Fruit fly (Drosophila melanogaster) whole organism, embryonic: ENCODE results near the gene kat80.

ENCODE experiments used
- ATbp ChIP-seq: fragments of 200-800 bp; sonication (Bioruptor generic); optimal IDR thresholded peaks from 2 replicates; lab custom pipeline; 2017; ENCODE audit warnings: missing biosample characterization, mild to moderate bottlenecking, missing genetic modification characterization, missing genetic modification reagents
- Aef1 ChIP-seq: fragments of 200-800 bp; sonication (Bioruptor generic); IDR thresholded peaks from 3 replicates; pipeline ENCODE4 v1.3.6; 2022; ENCODE audit warnings: missing biosample characterization, missing genetic modification characterization
- B-H1 ChIP-seq: fragments of 200-800 bp; sonication (Bioruptor generic); IDR thresholded peaks from 3 replicates; pipeline ENCODE4 v1.3.6; 2022; ENCODE audit warnings: missing biosample characterization, missing genetic modification characterization
- Bteb2 ChIP-seq: fragments of 200-800 bp; sonication (Bioruptor generic); optimal IDR thresholded peaks from 2 replicates; lab custom pipeline; 2016; ENCODE audit warnings: missing biosample characterization, missing genetic modification characterization
- CG10543 ChIP-seq: fragments of 200-800 bp; sonication (Bioruptor generic); optimal IDR thresholded peaks from 3 replicates; lab custom pipeline; 2017; ENCODE audit warnings: missing biosample characterization, mild to moderate bottlenecking, missing genetic modification characterization, moderate library complexity
- CG11456 ChIP-seq: fragments of 200-800 bp; sonication (Bioruptor generic); IDR thresholded peaks from 3 replicates; pipeline ENCODE4 v1.3.6; 2022; ENCODE audit warnings: missing biosample characterization, missing genetic modification characterization
- CG14710 ChIP-seq: fragments of 200-800 bp; sonication (Bioruptor generic); optimal IDR thresholded peaks from 3 replicates; lab custom pipeline; 2019; ENCODE audit warnings: missing biosample characterization, mild to moderate bottlenecking, missing genetic modification characterization, moderate library complexity
- CG15696 ChIP-seq: fragments of 200-800 bp; sonication (Bioruptor generic); optimal IDR thresholded peaks from 2 replicates; lab custom pipeline; 2019; ENCODE audit warnings: missing biosample characterization, mild to moderate bottlenecking, missing genetic modification characterization, moderate library complexity
- CG16813 ChIP-seq: fragments of 200-800 bp; sonication (Bioruptor generic); IDR thresholded peaks from 3 replicates; pipeline ENCODE4 v1.3.6; 2022; ENCODE audit warnings: missing biosample characterization, missing genetic modification characterization; ENCODE audit not compliant: partially characterized antibody
- CG2199 ChIP-seq: fragments of 200-800 bp; sonication (Bioruptor generic); IDR thresholded peaks from 3 replicates; pipeline ENCODE4 v1.3.6; 2022; ENCODE audit warnings: missing biosample characterization, missing genetic modification characterization
- CG3281 ChIP-seq: fragments of 200-800 bp; sonication (Bioruptor generic); optimal IDR thresholded peaks from 3 replicates; lab custom pipeline; 2017; ENCODE audit warnings: missing biosample characterization, mild to moderate bottlenecking, missing genetic modification characterization
- CG7963 ChIP-seq: fragments of 200-800 bp; sonication (Bioruptor generic); IDR thresholded peaks from 3 replicates; pipeline ENCODE4 v1.3.6; 2022; ENCODE audit warnings: missing biosample characterization, missing genetic modification characterization; ENCODE audit not compliant: partially characterized antibody
- CG7987 ChIP-seq: fragments of 200-800 bp; sonication (Bioruptor generic); optimal IDR thresholded peaks from 2 replicates; lab custom pipeline; 2018; ENCODE audit warnings: missing biosample characterization, mild to moderate bottlenecking, missing genetic modification characterization, moderate library complexity
- CG8924 ChIP-seq: fragments of 200-800 bp; optimal IDR thresholded peaks from 3 replicates; lab custom pipeline; 2019; ENCODE audit warnings: missing biosample characterization, mild to moderate bottlenecking, missing genetic modification characterization, moderate library complexity
- Deaf1 ChIP-seq: fragments of 200-800 bp; optimal IDR thresholded peaks from 3 replicates; lab custom pipeline; 2019; ENCODE audit warnings: missing biosample characterization, mild to moderate bottlenecking, missing genetic modification characterization, moderate library complexity
- Eip74EF ChIP-seq, 2 experiments: fragments of 200-800 bp in 1 of 2; fragments of >200 bp in 1 of 2; sonication (Bioruptor generic) in 1 of 2; optimal IDR thresholded peaks; 2 replicates each; lab custom pipeline; 2017 to 2019; ENCODE audit warnings: missing biosample characterization in 2 of 2, missing genetic modification characterization in 2 of 2, mild to moderate bottlenecking in 1 of 2, moderate library complexity in 1 of 2
- HmgZ ChIP-seq: fragments of 200-800 bp; sonication (Bioruptor generic); optimal IDR thresholded peaks from 2 replicates; lab custom pipeline; 2018; ENCODE audit warnings: missing biosample characterization, mild to moderate bottlenecking, missing genetic modification characterization
- Hr3 ChIP-seq: fragments of 200-800 bp; sonication (Bioruptor generic); optimal IDR thresholded peaks from 3 replicates; lab custom pipeline; 2016; ENCODE audit warnings: missing biosample characterization, missing genetic modification characterization
- Hsf ChIP-seq: fragments of 200-800 bp; sonication (Bioruptor generic); optimal IDR thresholded peaks from 3 replicates; lab custom pipeline; 2016; ENCODE audit warnings: missing biosample characterization, missing genetic modification characterization
- MESR4 ChIP-seq: fragments of 200-800 bp; sonication (Bioruptor generic); optimal IDR thresholded peaks from 2 replicates; lab custom pipeline; 2018; ENCODE audit warnings: missing biosample characterization, mild to moderate bottlenecking, missing genetic modification characterization, moderate library complexity
- MTF-1 ChIP-seq: fragments of 200-800 bp; sonication (Bioruptor generic); optimal IDR thresholded peaks from 2 replicates; lab custom pipeline; 2018; ENCODE audit warnings: missing biosample characterization, mild to moderate bottlenecking, missing genetic modification characterization, borderline replicate concordance
- Med ChIP-seq: fragments of 200-800 bp; sonication (Bioruptor generic); peaks from one replicate; lab custom pipeline; 2016; ENCODE audit warnings: missing biosample characterization, missing genetic modification characterization, mild to moderate bottlenecking, inconsistent platforms, moderate library complexity
- Mes4 ChIP-seq: fragments of 200-800 bp; sonication (Bioruptor generic); optimal IDR thresholded peaks from 2 replicates; lab custom pipeline; 2016; ENCODE audit warnings: missing biosample characterization, missing genetic modification characterization
- Rfx ChIP-seq: fragments of 200-800 bp; sonication (Bioruptor generic); IDR thresholded peaks from 2 replicates; pipeline ENCODE4 v1.3.6; 2022; ENCODE audit warnings: missing biosample characterization, missing genetic modification characterization
- Sin3A ChIP-seq: fragments of >200 bp; optimal IDR thresholded peaks from 2 replicates; lab custom pipeline; 2018
- Spps ChIP-seq: fragments of 200-800 bp; sonication (Bioruptor generic); optimal IDR thresholded peaks from 2 replicates; lab custom pipeline; 2018; ENCODE audit warnings: missing biosample characterization, mild to moderate bottlenecking, missing genetic modification characterization
- Xbp1 ChIP-seq: fragments of 200-800 bp; sonication (Bioruptor generic); optimal IDR thresholded peaks from 3 replicates; lab custom pipeline; 2016; ENCODE audit warnings: missing biosample characterization, mild to moderate bottlenecking, missing genetic modification characterization
- abd-A ChIP-seq: fragments of 200-800 bp; sonication (Bioruptor generic); optimal IDR thresholded peaks from 3 replicates; lab custom pipeline; 2019; ENCODE audit warnings: missing biosample characterization, mild to moderate bottlenecking, missing genetic modification characterization, moderate library complexity
- cg ChIP-seq: fragments of 200-800 bp; sonication (Bioruptor generic); optimal IDR thresholded peaks from 3 replicates; lab custom pipeline; 2019; ENCODE audit warnings: missing biosample characterization, mild to moderate bottlenecking, missing genetic modification characterization, moderate library complexity
- dmrt11E ChIP-seq: fragments of 200-800 bp; sonication (Bioruptor generic); optimal IDR thresholded peaks from 3 replicates; lab custom pipeline; 2018; ENCODE audit warnings: missing biosample characterization, mild to moderate bottlenecking, missing genetic modification characterization, moderate library complexity
- gcm ChIP-seq: fragments of 200-800 bp; sonication (Bioruptor generic); optimal IDR thresholded peaks from 2 replicates; lab custom pipeline; 2019; ENCODE audit warnings: missing biosample characterization, mild to moderate bottlenecking, missing genetic modification characterization, moderate library complexity
- gem ChIP-seq: fragments of 200-800 bp; sonication (Bioruptor generic); optimal IDR thresholded peaks from 2 replicates; lab custom pipeline; 2019; ENCODE audit warnings: missing biosample characterization, mild to moderate bottlenecking, missing genetic modification characterization, moderate library complexity
- gfzf ChIP-seq: fragments of 200-800 bp; sonication (Bioruptor generic); optimal IDR thresholded peaks from 2 replicates; lab custom pipeline; 2016; ENCODE audit warnings: missing biosample characterization, mild to moderate bottlenecking, missing genetic modification characterization, moderate library complexity
- hb ChIP-seq: fragments of 200-800 bp; sonication (Bioruptor generic); IDR thresholded peaks from 3 replicates; pipeline ENCODE4 v1.3.6; 2022; ENCODE audit warnings: missing biosample characterization, missing genetic modification characterization; ENCODE audit not compliant: partially characterized antibody
- ken ChIP-seq: fragments of 200-800 bp; sonication (Bioruptor generic); IDR thresholded peaks from 3 replicates; pipeline ENCODE4 v1.3.6; 2022; ENCODE audit warnings: missing biosample characterization, missing genetic modification characterization
- kni ChIP-seq: fragments of 200-800 bp; sonication (Bioruptor generic); optimal IDR thresholded peaks from 3 replicates; lab custom pipeline; 2017; ENCODE audit warnings: mild to moderate bottlenecking, missing biosample characterization, missing genetic modification reagents, missing genetic modification characterization
- lmd ChIP-seq: fragments of 200-800 bp; sonication (Bioruptor generic); IDR thresholded peaks from 2 replicates; pipeline ENCODE4 v1.3.6; 2022; ENCODE audit warnings: missing biosample characterization, missing genetic modification characterization
- lola ChIP-seq, 3 experiments: fragments of >200 bp in 2 of 3; fragments of 200-800 bp in 1 of 3; sonication (Bioruptor generic) in 1 of 3; optimal IDR thresholded peaks; 2 replicates each; lab custom pipeline; 2017 to 2019; ENCODE audit warnings: missing biosample characterization in 3 of 3, missing genetic modification characterization in 3 of 3, mild to moderate bottlenecking in 1 of 3, moderate library complexity in 1 of 3
- nerfin-2 ChIP-seq: fragments of 200-800 bp; sonication (Bioruptor generic); IDR thresholded peaks from 2 replicates; pipeline ENCODE4 v1.3.6; 2022; ENCODE audit warnings: missing biosample characterization, missing genetic modification characterization; ENCODE audit not compliant: partially characterized antibody
- nmo ChIP-seq: fragments of 200-800 bp; sonication (Bioruptor generic); optimal IDR thresholded peaks from 2 replicates; lab custom pipeline; 2018; ENCODE audit warnings: missing biosample characterization, mild to moderate bottlenecking, missing genetic modification characterization, moderate library complexity
- scrt ChIP-seq: fragments of 200-800 bp; sonication (Bioruptor generic); optimal IDR thresholded peaks from 2 replicates; lab custom pipeline; 2018; ENCODE audit warnings: missing biosample characterization, mild to moderate bottlenecking, missing genetic modification characterization, moderate library complexity
- sd ChIP-seq: fragments of 200-800 bp; sonication (Bioruptor generic); optimal IDR thresholded peaks from 3 replicates; lab custom pipeline; 2018; ENCODE audit warnings: missing biosample characterization, mild to moderate bottlenecking, missing genetic modification characterization, moderate library complexity
- sens ChIP-seq: fragments of 200-800 bp; sonication (Bioruptor generic); peaks from one replicate; lab custom pipeline; 2016; ENCODE audit warnings: missing biosample characterization, missing genetic modification characterization
- twi ChIP-seq: fragments of 200-800 bp; optimal IDR thresholded peaks from 2 replicates; lab custom pipeline; 2019; ENCODE audit warnings: missing biosample characterization, mild to moderate bottlenecking, missing genetic modification characterization, moderate library complexity
- wor ChIP-seq: fragments of 200-800 bp; sonication (Bioruptor generic); IDR thresholded peaks from 2 replicates; pipeline ENCODE4 v1.3.6; 2022; ENCODE audit warnings: missing biosample characterization, missing genetic modification characterization
- zen ChIP-seq: fragments of 200-800 bp; sonication (Bioruptor generic); optimal IDR thresholded peaks from 3 replicates; lab custom pipeline; 2018; ENCODE audit warnings: missing biosample characterization, mild to moderate bottlenecking, missing genetic modification characterization, moderate library complexity

kat80 gene

DNA sequence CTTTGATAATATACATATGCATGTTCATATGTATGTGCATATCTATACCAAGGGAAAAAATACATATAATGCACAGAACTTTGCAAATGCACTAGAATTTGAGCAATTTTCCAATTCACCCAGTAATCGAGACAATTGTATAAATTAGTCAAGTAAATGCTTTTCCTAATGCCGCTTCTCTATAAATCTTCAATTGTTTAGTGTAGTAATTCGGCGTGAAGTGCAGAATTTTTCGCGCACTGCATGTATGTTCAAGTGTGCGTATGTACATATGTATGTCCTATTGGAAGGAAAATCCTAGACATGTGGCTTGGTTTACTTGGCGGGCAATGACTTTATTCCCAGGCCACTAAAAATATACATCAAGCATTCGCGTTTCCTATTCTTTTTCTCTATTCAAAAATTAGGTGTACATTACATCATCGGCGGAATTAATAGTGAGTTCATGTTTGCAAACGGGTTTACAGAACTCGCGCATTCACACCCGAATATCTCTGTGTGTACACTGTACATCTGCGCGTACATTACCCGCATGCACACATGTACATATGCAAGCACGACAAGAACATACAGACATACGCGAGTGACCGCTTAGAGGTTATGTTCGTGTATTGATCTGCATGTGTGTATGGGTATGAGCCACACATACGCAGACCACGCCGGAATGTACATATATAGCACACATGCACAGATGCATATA lies 43.0 kb upstream of the kat80 start (continued):
- TF ChIP-seq sd (tag; lab: Kevin White, UChicago) (peak; percentile 96), twi (tag; lab: Kevin White, UChicago) (peak; percentile 78), gem (tag; lab: Kevin White, UChicago) (peak; percentile 15), CG8924 (tag; lab: Kevin White, UChicago) (peak; percentile 9), Mes4 (GFP tag; lab: Kevin White, UChicago) (peak; percentile 17), Deaf1 (peak; percentile 39), CG10543 (GFP tag; lab: Kevin White, UChicago) (peak; percentile 65), MESR4 (GFP tag; lab: Kevin White, UChicago) (peak; percentile 50), Aef1 (GFP tag; lab: Robert Waterston, UW) (no peak), gfzf (GFP tag; lab: Kevin White, UChicago) (no peak), ken (GFP tag; lab: Robert Waterston, UW) (no peak), CG7987 (peak; percentile 35), gcm (GFP tag; lab: Kevin White, UChicago) (peak; percentile 84), scrt (GFP tag; lab: Kevin White, UChicago) (no peak), sens (GFP tag; lab: Kevin White, UChicago) (peak; percentile 69), Hsf (GFP tag; lab: Kevin White, UChicago) (no peak), CG2199 (peak; percentile 80; the same call in 2 of the 3 replicates), HmgZ (tag; lab: Kevin White, UChicago) (peak; percentile 34)

dm6 chrX:16313078-16313875 lies 37.3 kb upstream of the kat80 start, which contains the start of the genes CG9915 and SWIP:
CG9915 (minus strand) TSS chrX:16313138.
SWIP (plus strand) TSS chrX:16313709.
- TF ChIP-seq hb (GFP tag; lab: Robert Waterston, UW) (peak; percentile 77), CG3281 (GFP tag; lab: Kevin White, UChicago) (peak; percentile 27), lola (GFP tag; optimal IDR thresholded peaks at IDR 0.05; lab: Kevin White, UChicago) (peak in 1 of 3 experiments; percentile 53), Bteb2 (GFP tag; lab: Kevin White, UChicago) (no peak), CG16813 (GFP tag; lab: Robert Waterston, UW) (peak; percentile 70), abd-A (no peak), nmo (GFP tag; lab: Kevin White, UChicago) (peak; percentile 13), HmgZ (tag; lab: Kevin White, UChicago) (no peak), CG11456 (GFP tag; lab: Robert Waterston, UW) (no peak), zen (peak; percentile 31), Spps (tag; lab: Kevin White, UChicago) (no peak), Xbp1 (GFP tag; lab: Kevin White, UChicago) (peak; percentile 16), B-H1 (GFP tag; lab: Robert Waterston, UW) (no peak), Sin3A (lab: Kevin White, UChicago) (no peak), kni (GFP tag; lab: Kevin White, UChicago) (no peak), Med (peak; percentile 68), CG7963 (peak; percentile 84), cg (GFP tag; lab: Kevin White, UChicago) (peak; percentile 66), dmrt11E (tag; lab: Kevin White, UChicago) (peak; percentile 51), Eip74EF (GFP tag; optimal IDR thresholded peaks at IDR 0.05; lab: Kevin White, UChicago) (no peak), wor (GFP tag; lab: Robert Waterston, UW) (no peak), MTF-1 (GFP tag; lab: Kevin White, UChicago) (no peak), CG14710 (tag; lab: Kevin White, UChicago) (peak; percentile 40), Hr3 (GFP tag; lab: Kevin White, UChicago) (no peak), CG15696 (tag; lab: Kevin White, UChicago) (peak; percentile 62), lmd (no peak; the same call in 1 of the 2 replicates), Rfx (peak; percentile 50; the same call in 1 of the 2 replicates), ATbp (GFP tag; lab: Kevin White, UChicago) (no peak), nerfin-2 (GFP tag; lab: Robert Waterston, UW) (peak; percentile 77)
